Worm (Caenorhabditis elegans): Measurements from ENCODE around the gene Y53F4B.9.
A peak's percentile ranks its signal among the peaks of the same experiment; 100 is the strongest.
"Not testable (repeated sequence)": the region's sequence is repeated elsewhere in the genome, so short reads cannot be mapped to it uniquely, and the experiment has no call there.

Y53F4B.9 gene

ce11 chrII:14992598-14992997 is 17.6 kb downstream of the Y53F4B.9 start, which contains the start of gene Y53F4B.7:
Gene Y53F4B.7, plus strand, starts transcription at chrII:14992898.
- TF ChIP-seq scrt-1 (GFP tag; IDR thresholded peaks at IDR 0.05); F13C5.2 (tag; optimal IDR thresholded peaks at IDR 0.05); ceh-13 (GFP tag; optimal IDR thresholded peaks at IDR 0.05): not testable (repeated sequence)

- TF ChIP-seq tbx-37 (GFP tag; conservative IDR thresholded peaks at IDR 0.05); ceh-36 (tag; optimal IDR thresholded peaks at IDR 0.05); aly-1 (tag; optimal IDR thresholded peaks at IDR 0.05): not testable (repeated sequence)
Measured at ce11 chrII:14988171-14988570, 22.0 kb downstream of the Y53F4B.9 start, which contains the start of gene Y53F4B.43. Gene Y53F4B.43, plus strand, starts transcription at chrII:14988471.

- TF ChIP-seq ceh-36 (tag; optimal IDR thresholded peaks at IDR 0.05) (no peak), hmg-4 (GFP tag; optimal IDR thresholded peaks at IDR 0.05) (no peak), hnd-1 (tag; optimal IDR thresholded peaks at IDR 0.05) (no peak)
Measured at ce11 chrII:14983909-14984308, 26.3 kb downstream of the Y53F4B.9 start, which contains the start of gene Y53F4B.5. Gene Y53F4B.5, minus strand, starts transcription at chrII:14984009.

ce11 chrII:14969320-14969950 is 40.8 kb downstream of the Y53F4B.9 start, which contains the start of the genes pole-4, nsun-5 and metl-2:
Gene pole-4, minus strand, starts transcription at chrII:14969354.
Gene nsun-5, plus strand, starts transcription at chrII:14969617.
Gene metl-2, plus strand, starts transcription at chrII:14969900.
- TF ChIP-seq F13C5.2 (tag; optimal IDR thresholded peaks at IDR 0.05), result peak; percentile 5
- no peak for TF ChIP-seq tra-4 (tag; optimal IDR thresholded peaks at IDR 0.05)
- TF ChIP-seq B0310.2 (tag; optimal IDR thresholded peaks at IDR 0.05), result no peak

- no peak for TF ChIP-seq sea-1 (GFP tag; conservative IDR thresholded peaks at IDR 0.05)
- TF ChIP-seq tra-4 (tag; optimal IDR thresholded peaks at IDR 0.05), result no peak
- TF ChIP-seq hnd-1 (tag; optimal IDR thresholded peaks at IDR 0.05), result no peak
- no peak for TF ChIP-seq tbx-11 (GFP tag; IDR thresholded peaks at IDR 0.05)
- TF ChIP-seq F13C5.2 (tag; optimal IDR thresholded peaks at IDR 0.05), result no peak
- no peak for TF ChIP-seq ama-1 (optimal IDR thresholded peaks at IDR 0.05)
- TF ChIP-seq aly-1 (tag; optimal IDR thresholded peaks at IDR 0.05), result no peak
- no peak for TF ChIP-seq ets-7 (tag; optimal IDR thresholded peaks at IDR 0.05)
- no peak for TF ChIP-seq pes-1 (GFP tag; IDR thresholded peaks at IDR 0.05)
- TF ChIP-seq ceh-36 (tag; optimal IDR thresholded peaks at IDR 0.05), result no peak
Measured at ce11 chrII:14968275-14968674, 41.9 kb downstream of the Y53F4B.9 start.

- TF ChIP-seq ets-7 (tag; optimal IDR thresholded peaks at IDR 0.05) (no peak), sea-1 (GFP tag; conservative IDR thresholded peaks at IDR 0.05) (no peak), B0310.2 (tag; optimal IDR thresholded peaks at IDR 0.05) (no peak), ama-1 (optimal IDR thresholded peaks at IDR 0.05) (no peak), tbx-11 (GFP tag; IDR thresholded peaks at IDR 0.05) (no peak), pes-1 (GFP tag; IDR thresholded peaks at IDR 0.05) (no peak), flt-1 (GFP tag; IDR thresholded peaks at IDR 0.05) (no peak), ceh-36 (tag; optimal IDR thresholded peaks at IDR 0.05) (no peak), F13C5.2 (tag; optimal IDR thresholded peaks at IDR 0.05) (no peak), hmbx-1 (tag; optimal IDR thresholded peaks at IDR 0.05) (no peak), ceh-13 (GFP tag; optimal IDR thresholded peaks at IDR 0.05) (no peak), hnd-1 (tag; optimal IDR thresholded peaks at IDR 0.05) (no peak), aly-1 (tag; optimal IDR thresholded peaks at IDR 0.05) (no peak)
Measured at ce11 chrII:14967084-14967483, 43.1 kb downstream of the Y53F4B.9 start.

ce11 chrII:14966420-14966819 is 43.8 kb downstream of the Y53F4B.9 start:
- TF ChIP-seq hmbx-1 (tag; optimal IDR thresholded peaks at IDR 0.05), result no peak
- no peak for TF ChIP-seq F13C5.2 (tag; optimal IDR thresholded peaks at IDR 0.05)
- no peak for TF ChIP-seq tra-4 (tag; optimal IDR thresholded peaks at IDR 0.05)
- no peak for TF ChIP-seq hnd-1 (tag; optimal IDR thresholded peaks at IDR 0.05)
- TF ChIP-seq sea-1 (GFP tag; conservative IDR thresholded peaks at IDR 0.05), result no peak
- no peak for TF ChIP-seq ama-1 (optimal IDR thresholded peaks at IDR 0.05)

ce11 chrII:14964877-14965276 is 45.3 kb downstream of the Y53F4B.9 start:
- no peak for TF ChIP-seq ets-7 (tag; optimal IDR thresholded peaks at IDR 0.05)
- TF ChIP-seq flt-1 (GFP tag; IDR thresholded peaks at IDR 0.05), result no peak
- TF ChIP-seq hnd-1 (tag; optimal IDR thresholded peaks at IDR 0.05), result no peak
- no peak for TF ChIP-seq aly-1 (tag; optimal IDR thresholded peaks at IDR 0.05)
- no peak for TF ChIP-seq hmbx-1 (tag; optimal IDR thresholded peaks at IDR 0.05)
- TF ChIP-seq ceh-13 (GFP tag; optimal IDR thresholded peaks at IDR 0.05), result no peak

ce11 chrII:14964008-14964407 is 46.2 kb downstream of the Y53F4B.9 start, which contains the start of gene elo-9:
Gene elo-9, minus strand, starts transcription at chrII:14964108.
- TF ChIP-seq ama-1 (optimal IDR thresholded peaks at IDR 0.05) (no peak), B0310.2 (tag; optimal IDR thresholded peaks at IDR 0.05) (no peak), F13C5.2 (tag; optimal IDR thresholded peaks at IDR 0.05) (no peak), flt-1 (GFP tag; IDR thresholded peaks at IDR 0.05) (no peak), hmg-4 (GFP tag; optimal IDR thresholded peaks at IDR 0.05) (no peak), tra-4 (tag; optimal IDR thresholded peaks at IDR 0.05) (no peak), aly-1 (tag; optimal IDR thresholded peaks at IDR 0.05) (no peak), tbx-11 (GFP tag; IDR thresholded peaks at IDR 0.05) (no peak)

All from whole organism, early embryonic.